Fruit fly (Drosophila melanogaster) whole organism, pupa: ENCODE measurements around the gene elg1.
A peak's percentile ranks its signal among the peaks of the same experiment; 100 is the strongest.

Experiments
- CG15710 ChIP-seq: fragments of 200-800 bp; sonication (Bioruptor generic); optimal IDR thresholded peaks from 2 replicates; lab custom pipeline; 2018; ENCODE audit warnings: missing biosample characterization, mild to moderate bottlenecking, missing genetic modification characterization, moderate library complexity
- CG32121 ChIP-seq: fragments of 200-800 bp; sonication (Bioruptor generic); IDR thresholded peaks from 2 replicates; pipeline ENCODE4 v1.3.6; 2022; ENCODE audit warnings: missing biosample characterization, missing genetic modification characterization
- CG34367 ChIP-seq: fragments of 200-800 bp; sonication (Bioruptor generic); optimal IDR thresholded peaks from 2 replicates; lab custom pipeline; 2018; ENCODE audit warnings: missing biosample characterization, mild to moderate bottlenecking, missing genetic modification characterization
- CG9948 ChIP-seq: fragments of 200-800 bp; sonication (Bioruptor generic); optimal IDR thresholded peaks from 2 replicates; lab custom pipeline; 2018; ENCODE audit warnings: missing biosample characterization, mild to moderate bottlenecking, missing genetic modification characterization, moderate library complexity
- EcR ChIP-seq: fragments of 200-800 bp; sonication (Bioruptor generic); optimal IDR thresholded peaks from 3 replicates; lab custom pipeline; 2019; ENCODE audit warnings: missing biosample characterization, missing genetic modification characterization, mild to moderate bottlenecking, moderate library complexity, missing genetic modification reagents
- Snoo ChIP-seq: fragments of 200-800 bp; sonication (Bioruptor generic); optimal IDR thresholded peaks from 3 replicates; lab custom pipeline; 2017; ENCODE audit warnings: missing biosample characterization, mild to moderate bottlenecking, missing genetic modification characterization, inconsistent platforms
- fd96Ca ChIP-seq: fragments of 200-800 bp; sonication (Bioruptor generic); IDR thresholded peaks from 3 replicates; pipeline ENCODE4 v1.3.6; 2022; ENCODE audit warnings: missing biosample characterization, missing genetic modification characterization
- gl ChIP-seq: fragments of 200-800 bp; sonication (Bioruptor generic); optimal IDR thresholded peaks from 2 replicates; lab custom pipeline; 2018; ENCODE audit warnings: missing biosample characterization, mild to moderate bottlenecking, missing genetic modification characterization

DNA sequence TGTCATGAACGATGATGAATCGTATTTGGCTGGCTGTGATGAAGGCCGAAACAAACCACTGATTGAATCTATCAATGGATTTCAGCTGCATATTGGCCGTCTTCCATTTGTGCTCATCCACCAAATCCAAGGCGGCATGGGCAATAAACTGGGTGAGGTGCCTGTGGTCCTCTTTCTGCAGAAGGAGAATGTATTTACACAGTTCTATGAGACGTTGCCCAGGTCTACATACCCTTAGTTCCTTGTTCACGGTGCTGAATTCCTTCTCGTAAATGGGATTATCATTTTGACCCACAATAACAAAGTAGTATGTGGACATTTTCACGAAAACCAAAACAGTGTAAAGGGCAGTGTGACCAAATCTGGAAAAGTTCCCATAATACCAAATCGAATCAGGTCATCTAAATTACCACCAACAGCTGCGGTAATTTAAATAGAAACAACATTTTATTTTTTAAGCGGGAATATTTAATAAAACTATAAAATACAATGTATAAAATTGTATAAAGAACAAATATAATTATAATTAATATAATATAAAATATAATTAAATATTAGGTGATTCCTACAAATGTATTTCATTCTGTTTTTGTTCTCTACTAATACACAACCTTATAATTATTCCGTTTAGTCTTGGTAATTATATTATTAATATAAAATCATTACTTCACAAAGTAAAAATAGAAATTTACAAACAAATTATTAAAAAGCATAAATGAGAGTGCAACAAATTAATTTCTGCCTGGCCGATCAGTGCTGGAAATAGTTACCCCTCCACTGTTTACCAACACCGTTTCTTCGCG lies at the start of gene elg1, which contains the start of gene Trs20:
- TF ChIP-seq Snoo (peak; percentile 49), CG34367 (tag; lab: Kevin White, UChicago) (peak; percentile 23), CG15710 (tag; lab: Kevin White, UChicago) (peak; percentile 60), gl (tag; lab: Kevin White, UChicago) (no peak), CG32121 (GFP tag; lab: Robert Waterston, UW) (peak; percentile 40; the same call in 1 of the 2 replicates), EcR (GFP tag; lab: Kevin White, UChicago) (peak; percentile 27), fd96Ca (GFP tag; lab: Robert Waterston, UW) (no peak), CG9948 (peak; percentile 24)
